Worm (Caenorhabditis elegans): Measurements from ENCODE around the gene zhit-2.

ce11 chrIII:4293108-4293507, 48.9 kb upstream of the zhit-2 start, which contains the start of gene R10E4.6:
- TF ChIP-seq pqm-1 (tag; optimal IDR thresholded peaks at IDR 0.05): no peak
- no peak for TF ChIP-seq unc-55 (GFP tag; optimal IDR thresholded peaks at IDR 0.05)
- no peak for TF ChIP-seq ztf-16 (tag; optimal IDR thresholded peaks at IDR 0.05)
- no peak for TF ChIP-seq ceh-6 (GFP tag; optimal IDR thresholded peaks at IDR 0.05)
- TF ChIP-seq Y22D7AL.16 (tag; optimal IDR thresholded peaks at IDR 0.05): no peak
- no peak for TF ChIP-seq F13H6.1 (tag; optimal IDR thresholded peaks at IDR 0.05)
- no peak for TF ChIP-seq nhr-11 (tag; optimal IDR thresholded peaks at IDR 0.05)
- TF ChIP-seq ceh-30 (tag; optimal IDR thresholded peaks at IDR 0.05): no peak
- no peak for TF ChIP-seq fkh-10 (GFP tag; optimal IDR thresholded peaks at IDR 0.05)
- TF ChIP-seq zip-5 (tag; optimal IDR thresholded peaks at IDR 0.05): no peak
- TF ChIP-seq dmd-4 (tag; optimal IDR thresholded peaks at IDR 0.05; ENCODE audit: borderline replicate concordance): no peak
